Fruit fly (Drosophila melanogaster): ENCODE measurements around the gene t-cup.

t-cup gene

DNA sequence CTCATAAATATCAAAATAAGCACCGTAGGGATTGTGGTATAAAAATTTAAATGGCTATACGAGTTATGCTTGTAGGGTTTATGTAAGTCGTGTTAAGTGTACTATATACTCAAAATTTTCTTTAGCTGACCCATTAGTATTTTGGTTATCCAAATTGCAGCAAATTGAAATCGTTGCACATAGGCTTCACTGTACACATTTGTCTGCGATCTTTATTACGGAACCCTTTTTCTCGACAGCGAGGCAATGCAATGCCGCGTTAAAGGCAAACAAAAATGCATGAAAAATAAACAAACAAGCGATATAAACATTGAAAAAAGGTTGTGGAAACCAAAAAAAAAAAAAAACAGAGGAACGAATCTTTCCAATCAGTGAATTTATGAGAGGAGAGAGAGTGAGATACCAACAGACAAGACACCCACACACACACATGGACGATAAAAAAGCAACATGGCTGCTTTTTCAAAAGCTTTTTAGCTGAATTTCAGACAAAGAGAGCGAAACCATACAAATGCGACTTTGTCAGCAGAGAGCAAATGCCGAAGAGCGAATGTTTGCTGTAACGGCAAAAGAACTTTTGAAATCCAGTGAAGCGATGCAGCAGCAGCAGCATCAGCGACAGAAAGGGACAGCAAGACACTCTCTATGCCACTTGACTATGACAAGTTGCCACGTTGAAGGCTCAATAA, 13.1 kb downstream of the t-cup start (continued):
- TF ChIP-seq usp (GFP tag; optimal IDR thresholded peaks at IDR 0.05) (no peak), Sry-β (GFP tag; optimal IDR thresholded peaks at IDR 0.05) (peak; percentile 10), CG17912 (GFP tag; optimal IDR thresholded peaks at IDR 0.05) (peak; percentile 54), Aef1 (GFP tag; IDR thresholded peaks at IDR 0.05) (peak; percentile 77), Awh (GFP tag; IDR thresholded peaks at IDR 0.05) (peak; percentile 89), p53 (GFP tag; optimal IDR thresholded peaks at IDR 0.05) (peak; percentile 83), pros (GFP tag; optimal IDR thresholded peaks at IDR 0.05) (peak; percentile 11), CG8924 (tag; optimal IDR thresholded peaks at IDR 0.05) (peak; percentile 91), lbe (GFP tag; optimal IDR thresholded peaks at IDR 0.05) (peak; percentile 91), fd102C (GFP tag; optimal IDR thresholded peaks at IDR 0.05) (no peak), Lim3 (GFP tag; IDR thresholded peaks at IDR 0.05) (no peak), CG13894 (tag; optimal IDR thresholded peaks at IDR 0.05) (peak; percentile 86), sc (optimal IDR thresholded peaks at IDR 0.05) (no peak), sc (GFP tag; optimal IDR thresholded peaks at IDR 0.05) (peak; percentile 86), CG15514 (GFP tag; optimal IDR thresholded peaks at IDR 0.05) (peak; percentile 61), CG7786 (GFP tag; optimal IDR thresholded peaks at IDR 0.05) (peak; percentile 90), CG32772 (GFP tag; IDR thresholded peaks at IDR 0.05) (peak; percentile 80), rib (GFP tag; IDR thresholded peaks at IDR 0.05) (peak; percentile 74), bowl (GFP tag; IDR thresholded peaks at IDR 0.05) (peak; percentile 71; the same call in 1 of the 2 replicates), Antp (GFP tag; optimal IDR thresholded peaks at IDR 0.05) (peak; percentile 92), CG12104 (GFP tag; optimal IDR thresholded peaks at IDR 0.05) (peak; percentile 81), Sox102F (GFP tag; optimal IDR thresholded peaks at IDR 0.05) (peak; percentile 93), slbo (GFP tag; IDR thresholded peaks at IDR 0.05) (peak; percentile 88), CG3995 (GFP tag; optimal IDR thresholded peaks at IDR 0.05) (peak; percentile 44), CG10462 (GFP tag; optimal IDR thresholded peaks at IDR 0.05) (peak; percentile 67), hth (optimal IDR thresholded peaks at IDR 0.05) (no peak), knrl (GFP tag; IDR thresholded peaks at IDR 0.05; ENCODE audit: partially characterized antibody) (no peak), Tbp (GFP tag; optimal IDR thresholded peaks at IDR 0.05) (no peak), ap (GFP tag; IDR thresholded peaks at IDR 0.05) (peak; percentile 70), CG10209 (GFP tag; optimal IDR thresholded peaks at IDR 0.05) (peak; percentile 81), CG15073 (GFP tag; optimal IDR thresholded peaks at IDR 0.05) (peak; percentile 71), shn (GFP tag; optimal IDR thresholded peaks at IDR 0.05) (peak; percentile 91), Usf (GFP tag; optimal IDR thresholded peaks at IDR 0.05) (peak; percentile 55), Spps (tag; optimal IDR thresholded peaks at IDR 0.05) (peak; percentile 72), sima (GFP tag; optimal IDR thresholded peaks at IDR 0.05) (peak; percentile 52), crol (GFP tag; IDR thresholded peaks at IDR 0.05) (no peak), CG8359 (GFP tag; optimal IDR thresholded peaks at IDR 0.05; ENCODE audit: borderline replicate concordance) (peak; percentile 70), crc (GFP tag; optimal IDR thresholded peaks at IDR 0.05) (peak; percentile 81), CG9797 (GFP tag; optimal IDR thresholded peaks at IDR 0.05) (no peak), CG9437 (GFP tag; optimal IDR thresholded peaks at IDR 0.05) (peak; percentile 81), CG11456 (GFP tag; IDR thresholded peaks at IDR 0.05) (no peak), pho (GFP tag; optimal IDR thresholded peaks at IDR 0.05) (peak; percentile 86), HmgD (GFP tag; optimal IDR thresholded peaks at IDR 0.05) (peak; percentile 46), sqz (GFP tag; optimal IDR thresholded peaks at IDR 0.05) (peak; percentile 92), CG6813 (GFP tag; optimal IDR thresholded peaks at IDR 0.05) (peak; percentile 80), nau (GFP tag; optimal IDR thresholded peaks at IDR 0.05) (peak; percentile 74), CG31388 (GFP tag; optimal IDR thresholded peaks at IDR 0.05) (peak; percentile 58), prd (optimal IDR thresholded peaks at IDR 0.05) (no peak), prd (GFP tag; IDR thresholded peaks at IDR 0.05) (peak; percentile 90), Hr78 (GFP tag; optimal IDR thresholded peaks at IDR 0.05) (no peak), HLH54F (GFP tag; optimal IDR thresholded peaks at IDR 0.05) (peak; percentile 91)
